Fruit fly (Drosophila melanogaster) whole organism, pupa: ENCODE results near the gene Ptp36E.

ENCODE experiments used
- CG10348 ChIP-seq: fragments of 200-800 bp; sonication (Bioruptor generic); IDR thresholded peaks from 2 replicates; pipeline ENCODE4 v1.3.6; 2022; ENCODE audit warnings: missing biosample characterization, missing genetic modification characterization
- CG12605 ChIP-seq: fragments of 200-800 bp; sonication (Bioruptor generic); IDR thresholded peaks from 2 replicates; pipeline ENCODE4 v1.3.6; 2022; ENCODE audit warnings: missing biosample characterization, missing genetic modification characterization
- CG13204 ChIP-seq: fragments of 200-800 bp; sonication (Bioruptor generic); optimal IDR thresholded peaks from 2 replicates; lab custom pipeline; 2018; ENCODE audit warnings: missing biosample characterization, mild to moderate bottlenecking, missing genetic modification characterization, moderate library complexity
- CG14655 ChIP-seq: fragments of 200-800 bp; sonication (Bioruptor generic); optimal IDR thresholded peaks from 3 replicates; lab custom pipeline; 2017; ENCODE audit warnings: mild to moderate bottlenecking, missing biosample characterization, missing genetic modification reagents, missing genetic modification characterization
- CG15710 ChIP-seq: fragments of 200-800 bp; sonication (Bioruptor generic); optimal IDR thresholded peaks from 2 replicates; lab custom pipeline; 2018; ENCODE audit warnings: missing biosample characterization, mild to moderate bottlenecking, missing genetic modification characterization, moderate library complexity
- CG17806 ChIP-seq: fragments of 200-800 bp; sonication (Bioruptor generic); optimal IDR thresholded peaks from 2 replicates; lab custom pipeline; 2018; ENCODE audit warnings: missing biosample characterization, mild to moderate bottlenecking, missing genetic modification characterization, moderate library complexity
- CG32121 ChIP-seq: fragments of 200-800 bp; sonication (Bioruptor generic); IDR thresholded peaks from 2 replicates; pipeline ENCODE4 v1.3.6; 2022; ENCODE audit warnings: missing biosample characterization, missing genetic modification characterization
- CG34367 ChIP-seq: fragments of 200-800 bp; sonication (Bioruptor generic); optimal IDR thresholded peaks from 2 replicates; lab custom pipeline; 2018; ENCODE audit warnings: missing biosample characterization, mild to moderate bottlenecking, missing genetic modification characterization
- CG4496 ChIP-seq: fragments of 200-800 bp; sonication (Bioruptor generic); IDR thresholded peaks from 3 replicates; pipeline ENCODE4 v1.3.6; 2022; ENCODE audit warnings: missing biosample characterization, missing genetic modification characterization
- CG8159 ChIP-seq: fragments of 200-800 bp; sonication (Bioruptor generic); optimal IDR thresholded peaks from 3 replicates; lab custom pipeline; 2018; ENCODE audit warnings: missing biosample characterization, mild to moderate bottlenecking, missing genetic modification characterization, moderate library complexity
- CG8301 ChIP-seq: fragments of 200-800 bp; sonication (Bioruptor generic); optimal IDR thresholded peaks from 2 replicates; lab custom pipeline; 2018; ENCODE audit warnings: missing biosample characterization, mild to moderate bottlenecking, missing genetic modification characterization
- CG9948 ChIP-seq: fragments of 200-800 bp; sonication (Bioruptor generic); optimal IDR thresholded peaks from 2 replicates; lab custom pipeline; 2018; ENCODE audit warnings: missing biosample characterization, mild to moderate bottlenecking, missing genetic modification characterization, moderate library complexity
- D1 ChIP-seq: fragments of 200-800 bp; sonication (Bioruptor generic); optimal IDR thresholded peaks from 2 replicates; lab custom pipeline; 2018; ENCODE audit warnings: missing biosample characterization, mild to moderate bottlenecking, missing genetic modification characterization, moderate library complexity
- EcR ChIP-seq: fragments of 200-800 bp; sonication (Bioruptor generic); optimal IDR thresholded peaks from 3 replicates; lab custom pipeline; 2019; ENCODE audit warnings: missing biosample characterization, missing genetic modification characterization, mild to moderate bottlenecking, moderate library complexity, missing genetic modification reagents
- Ets98B ChIP-seq: fragments of 200-800 bp; sonication (Bioruptor generic); IDR thresholded peaks from 2 replicates; pipeline ENCODE4 v1.3.6; 2022; ENCODE audit warnings: missing biosample characterization, missing genetic modification characterization
- Pif1A ChIP-seq: fragments of 200-800 bp; sonication (Bioruptor generic); optimal IDR thresholded peaks from 3 replicates; lab custom pipeline; 2016; ENCODE audit warnings: missing biosample characterization, missing genetic modification characterization
- Pif1B ChIP-seq: fragments of 200-800 bp; sonication (Bioruptor generic); optimal IDR thresholded peaks from 3 replicates; lab custom pipeline; 2016; ENCODE audit warnings: missing biosample characterization, missing genetic modification characterization
- Snoo ChIP-seq: fragments of 200-800 bp; sonication (Bioruptor generic); optimal IDR thresholded peaks from 3 replicates; lab custom pipeline; 2017; ENCODE audit warnings: missing biosample characterization, mild to moderate bottlenecking, missing genetic modification characterization, inconsistent platforms
- fd96Ca ChIP-seq: fragments of 200-800 bp; sonication (Bioruptor generic); IDR thresholded peaks from 3 replicates; pipeline ENCODE4 v1.3.6; 2022; ENCODE audit warnings: missing biosample characterization, missing genetic modification characterization
- gl ChIP-seq: fragments of 200-800 bp; sonication (Bioruptor generic); optimal IDR thresholded peaks from 2 replicates; lab custom pipeline; 2018; ENCODE audit warnings: missing biosample characterization, mild to moderate bottlenecking, missing genetic modification characterization
- rn ChIP-seq: fragments of 200-800 bp; sonication (Bioruptor generic); IDR thresholded peaks from 2 replicates; pipeline ENCODE4 v1.3.6; 2022; ENCODE audit warnings: missing biosample characterization, missing genetic modification characterization

The Ptp36E gene

dm6 chr2L:18154551-18154950, 30.3 kb downstream of the Ptp36E start, which contains the start of gene CG15155:
Gene CG15155, plus strand, starts transcription at chr2L:18154851.
- TF ChIP-seq CG8301 (no peak), CG34367 (tag; lab: Kevin White, UChicago) (no peak), CG15710 (tag; lab: Kevin White, UChicago) (no peak), EcR (GFP tag; lab: Kevin White, UChicago) (no peak), Pif1B (GFP tag; lab: Kevin White, UChicago) (no peak), rn (GFP tag; lab: Robert Waterston, UW) (no peak), CG9948 (tag; lab: Kevin White, UChicago) (no peak), CG10348 (GFP tag; lab: Robert Waterston, UW) (no peak), CG32121 (GFP tag; lab: Robert Waterston, UW) (no peak), CG4496 (no peak), fd96Ca (GFP tag; lab: Robert Waterston, UW) (no peak), CG14655 (no peak), Pif1A (no peak), CG8159 (tag; lab: Kevin White, UChicago) (no peak), gl (no peak)

dm6 chr2L:18153068-18153467, 31.7 kb downstream of the Ptp36E start, which contains the start of gene CG17681:
Gene CG17681, plus strand, starts transcription at chr2L:18153123.
- TF ChIP-seq CG17806 (no peak), Ets98B (no peak), Snoo (tag; lab: Kevin White, UChicago) (peak; percentile 28), CG8159 (tag; lab: Kevin White, UChicago) (peak; percentile 25), CG12605 (GFP tag; lab: Robert Waterston, UW) (no peak), CG14655 (no peak), Pif1A (no peak), CG34367 (tag; lab: Kevin White, UChicago) (peak; percentile 4), CG15710 (tag; lab: Kevin White, UChicago) (no peak)

dm6 chr2L:18152172-18152639, 32.6 kb downstream of the Ptp36E start, which contains the start of gene Socs36E:
Gene Socs36E, minus strand, starts transcription at chr2L:18152417.
- TF ChIP-seq Pif1B (GFP tag; lab: Kevin White, UChicago): no peak
- peak; percentile 36; the same call in 1 of the 2 replicates for TF ChIP-seq CG12605 (GFP tag; lab: Robert Waterston, UW)
- peak; percentile 1 for TF ChIP-seq CG15710 (tag; lab: Kevin White, UChicago)
- no peak for TF ChIP-seq CG10348 (GFP tag; lab: Robert Waterston, UW)
- no peak for TF ChIP-seq Pif1A
- TF ChIP-seq Snoo (tag; lab: Kevin White, UChicago): no peak
- TF ChIP-seq CG32121 (GFP tag; lab: Robert Waterston, UW): peak; percentile 30; the same call in 1 of the 2 replicates
- TF ChIP-seq CG4496: 0 out of 3 replicates have a peak, but pooled peaks have one; percentile 20
- TF ChIP-seq Ets98B: peak; percentile 44
- no peak for TF ChIP-seq gl

- TF ChIP-seq CG13204 (GFP tag; lab: Kevin White, UChicago) (no peak), fd96Ca (GFP tag; lab: Robert Waterston, UW) (no peak), CG8159 (tag; lab: Kevin White, UChicago) (no peak), CG9948 (tag; lab: Kevin White, UChicago) (no peak), EcR (GFP tag; lab: Kevin White, UChicago) (no peak), rn (GFP tag; lab: Robert Waterston, UW) (no peak), CG32121 (GFP tag; lab: Robert Waterston, UW) (no peak)
- TF ChIP-seq, all 21 proteins: peak for 0
Measured at dm6 chr2L:18151826-18152138, 33.0 kb downstream of the Ptp36E start.

- peak; percentile 81 for TF ChIP-seq Ets98B
- TF ChIP-seq Pif1B (GFP tag; lab: Kevin White, UChicago): no peak
- peak; percentile 30 for TF ChIP-seq CG34367 (tag; lab: Kevin White, UChicago)
- TF ChIP-seq CG8301: peak; percentile 39
- peak; percentile 88 for TF ChIP-seq CG13204 (GFP tag; lab: Kevin White, UChicago)
- TF ChIP-seq gl: peak; percentile 54
- peak; percentile 46 for TF ChIP-seq CG15710 (tag; lab: Kevin White, UChicago)
- TF ChIP-seq Pif1A: no peak
- no peak for TF ChIP-seq D1 (tag; lab: Kevin White, UChicago)
- TF ChIP-seq CG10348 (GFP tag; lab: Robert Waterston, UW): 0 out of 2 replicates have a peak, but pooled peaks have one; percentile 47
- peak; percentile 81 for TF ChIP-seq CG4496
- TF ChIP-seq Snoo (tag; lab: Kevin White, UChicago): peak; percentile 41
- TF ChIP-seq CG14655: peak; percentile 47
- TF ChIP-seq CG32121 (GFP tag; lab: Robert Waterston, UW): 0 out of 2 replicates have a peak, but pooled peaks have one; percentile 22
- TF ChIP-seq rn (GFP tag; lab: Robert Waterston, UW): peak; percentile 50; the same call in 1 of the 2 replicates
- no peak for TF ChIP-seq CG17806
- peak; percentile 70 for TF ChIP-seq EcR (GFP tag; lab: Kevin White, UChicago)
- TF ChIP-seq CG12605 (GFP tag; lab: Robert Waterston, UW): no peak; the same call in 1 of the 2 replicates
- peak; percentile 82 for TF ChIP-seq fd96Ca (GFP tag; lab: Robert Waterston, UW)
- peak; percentile 48 for TF ChIP-seq CG8159 (tag; lab: Kevin White, UChicago)
- peak; percentile 46 for TF ChIP-seq CG9948 (tag; lab: Kevin White, UChicago)
Measured at dm6 chr2L:18151134-18151825, 33.5 kb downstream of the Ptp36E start.
